Fruit fly (Drosophila melanogaster): ENCODE data around the gene CG43774.

CG43774 gene

dm6 chr2L:4019765-4020164 is 11.3 kb downstream of the CG43774 start (continued):
- no peak for TF ChIP-seq CG12299 (tag; optimal IDR thresholded peaks at IDR 0.05)
- TF ChIP-seq Ets97D (GFP tag; optimal IDR thresholded peaks at IDR 0.05): peak; percentile 64
- TF ChIP-seq Adf1 (GFP tag; IDR thresholded peaks at IDR 0.05): no peak
- no peak for TF ChIP-seq Drgx (GFP tag; IDR thresholded peaks at IDR 0.05)
- no peak for TF ChIP-seq CG17361 (GFP tag; IDR thresholded peaks at IDR 0.05)

DNA sequence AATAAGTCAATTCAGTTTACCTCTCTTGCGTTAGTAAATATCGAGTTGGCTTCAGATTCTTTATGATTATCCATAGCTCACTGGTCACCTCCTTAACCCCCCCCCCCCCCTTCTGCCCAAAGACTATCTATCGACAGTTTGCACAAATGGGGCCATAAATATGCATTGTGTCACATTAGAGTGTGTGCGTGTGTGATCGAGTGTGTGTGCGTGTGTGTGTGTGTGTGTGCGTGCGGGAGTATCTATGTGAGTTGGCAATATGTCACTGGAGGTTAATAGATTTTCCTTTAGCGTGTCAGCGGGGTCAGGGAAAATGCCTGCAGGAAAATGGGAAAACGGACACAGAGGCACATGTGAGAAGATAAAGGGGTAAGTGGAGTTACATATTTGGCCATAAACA is 11.7 kb downstream of the CG43774 start:
- TF ChIP-seq dati (GFP tag; IDR thresholded peaks at IDR 0.05) (no peak), Ets65A (GFP tag) (peak; percentile 36), CG15269 (tag; optimal IDR thresholded peaks at IDR 0.05) (no peak), CG6791 (GFP tag; IDR thresholded peaks at IDR 0.05; ENCODE audit: partially characterized antibody) (0 out of 3 replicates have a peak, but pooled peaks have one; percentile 4), crol (GFP tag; IDR thresholded peaks at IDR 0.05) (0 out of 2 replicates have a peak, but pooled peaks have one; percentile 5), lbe (GFP tag; optimal IDR thresholded peaks at IDR 0.05) (no peak), CG13894 (tag; optimal IDR thresholded peaks at IDR 0.05) (no peak), cg (GFP tag; optimal IDR thresholded peaks at IDR 0.05) (peak; percentile 57)

DNA sequence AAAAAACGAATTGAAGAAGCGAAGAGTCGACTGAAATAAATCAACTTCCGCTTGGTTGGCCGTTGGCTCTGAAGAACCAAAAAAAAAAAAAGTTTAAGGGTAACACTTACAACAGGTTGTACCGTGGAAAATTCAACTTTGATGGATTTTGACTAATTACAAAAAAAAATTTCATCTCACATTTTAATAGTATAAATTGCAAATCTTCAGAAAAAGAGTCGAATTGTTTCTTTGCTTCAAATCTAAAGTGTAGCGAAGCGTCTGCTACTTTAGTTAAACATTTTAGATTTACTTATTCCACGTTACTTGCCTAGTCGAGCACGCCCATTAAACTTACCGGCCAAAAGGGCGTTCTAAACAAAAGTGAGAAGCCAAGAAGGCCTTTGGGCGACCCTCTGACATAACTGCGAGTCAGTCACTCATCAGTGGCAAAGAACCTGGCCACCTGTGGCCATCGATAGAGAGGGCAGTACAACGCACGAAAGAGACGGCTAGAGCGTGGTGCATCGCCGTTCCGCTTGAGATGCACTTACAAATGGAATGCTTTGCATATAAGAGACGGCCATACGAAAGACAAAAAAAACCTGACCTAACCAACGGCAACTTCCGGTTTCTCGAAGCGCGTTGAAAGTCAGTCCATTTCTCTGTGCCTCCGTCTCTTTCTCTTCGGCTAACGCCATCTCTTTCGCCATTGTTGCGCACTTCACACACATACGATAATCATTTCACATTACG is 13.3 kb downstream of the CG43774 start:
- no peak for TF ChIP-seq hkb (optimal IDR thresholded peaks at IDR 0.05)
- no peak for TF ChIP-seq hkb (GFP tag; IDR thresholded peaks at IDR 0.05)
- no peak for TF ChIP-seq shn (GFP tag; optimal IDR thresholded peaks at IDR 0.05)
- peak; percentile 89 for TF ChIP-seq sens (GFP tag)
- no peak for TF ChIP-seq CG15696 (tag; optimal IDR thresholded peaks at IDR 0.05)
- no peak for TF ChIP-seq yki (optimal IDR thresholded peaks at IDR 0.05)
- TF ChIP-seq pros (GFP tag; optimal IDR thresholded peaks at IDR 0.05): peak; percentile 28
- TF ChIP-seq CG5180 (GFP tag; optimal IDR thresholded peaks at IDR 0.05): peak; percentile 42
- 0 out of 2 replicates have a peak, but pooled peaks have one; percentile 29 for TF ChIP-seq CG4360 (GFP tag; IDR thresholded peaks at IDR 0.05)
- no peak for TF ChIP-seq CG15269 (tag; optimal IDR thresholded peaks at IDR 0.05)
- no peak for TF ChIP-seq klu (GFP tag; IDR thresholded peaks at IDR 0.05)
- TF ChIP-seq CG2712 (tag; optimal IDR thresholded peaks at IDR 0.05): peak; percentile 20
- peak; percentile 44; the same call in 1 of the 3 replicates for TF ChIP-seq CG17361 (GFP tag; IDR thresholded peaks at IDR 0.05)
- no peak for TF ChIP-seq Dref (GFP tag; IDR thresholded peaks at IDR 0.05)
- TF ChIP-seq CG14860 (GFP tag; IDR thresholded peaks at IDR 0.05; ENCODE audit: partially characterized antibody): no peak
- TF ChIP-seq Max (GFP tag; optimal IDR thresholded peaks at IDR 0.05): no peak
- TF ChIP-seq tio (GFP tag; optimal IDR thresholded peaks at IDR 0.05): no peak
- no peak for TF ChIP-seq stc (GFP tag; IDR thresholded peaks at IDR 0.05)
- TF ChIP-seq CG14710 (tag; optimal IDR thresholded peaks at IDR 0.05): peak; percentile 27
- TF ChIP-seq lab (GFP tag; optimal IDR thresholded peaks at IDR 0.05): no peak
- TF ChIP-seq CG1832 (GFP tag; optimal IDR thresholded peaks at IDR 0.05): peak; percentile 66
- TF ChIP-seq zfh1 (GFP tag; IDR thresholded peaks at IDR 0.05): no peak
- peak; percentile 10 for TF ChIP-seq D19B (GFP tag; optimal IDR thresholded peaks at IDR 0.05)
- no peak for TF ChIP-seq Fer2 (tag; optimal IDR thresholded peaks at IDR 0.05)
- TF ChIP-seq NC2β (GFP tag; optimal IDR thresholded peaks at IDR 0.05): no peak
- TF ChIP-seq CTCF (GFP tag; optimal IDR thresholded peaks at IDR 0.05): no peak
- TF ChIP-seq CG2199 (GFP tag; IDR thresholded peaks at IDR 0.05): peak; percentile 34; the same call in 1 of the 3 replicates
- no peak for TF ChIP-seq CkIIα-i1 (GFP tag; IDR thresholded peaks at IDR 0.05)
- no peak for TF ChIP-seq knrl (GFP tag; IDR thresholded peaks at IDR 0.05; ENCODE audit: partially characterized antibody)
- TF ChIP-seq BEAF-32 (GFP tag; optimal IDR thresholded peaks at IDR 0.05): no peak
- peak; percentile 82 for TF ChIP-seq aop (GFP tag; IDR thresholded peaks at IDR 0.05)
- TF ChIP-seq zen2 (GFP tag; IDR thresholded peaks at IDR 0.05; ENCODE audit: partially characterized antibody): no peak
- TF ChIP-seq pfk (GFP tag; optimal IDR thresholded peaks at IDR 0.05): no peak
- no peak for TF ChIP-seq CG18619 (GFP tag; optimal IDR thresholded peaks at IDR 0.05)
- no peak for TF ChIP-seq az2 (GFP tag; optimal IDR thresholded peaks at IDR 0.05)
- no peak for TF ChIP-seq prd (optimal IDR thresholded peaks at IDR 0.05)
- peak; percentile 20; the same call in 1 of the 3 replicates for TF ChIP-seq prd (GFP tag; IDR thresholded peaks at IDR 0.05)
